Worm (Caenorhabditis elegans) whole organism, L4 larva: Measurements from ENCODE around the gene kin-9.

Source experiments
- F10B5.3 ChIP-seq: sonication (generic microtip); optimal IDR thresholded peaks from 2 replicates; lab custom pipeline; 2016; ENCODE audit warnings: mild to moderate bottlenecking, missing genetic modification characterization, missing compliant biosample characterization
- F44E2.7 ChIP-seq: fragments of 200-800 bp; sonication (Bioruptor generic); IDR thresholded peaks from 2 replicates; pipeline ENCODE4 v2.1.2; 2022; ENCODE audit warnings: missing genetic modification characterization, missing compliant biosample characterization
- T26A8.4 ChIP-seq: fragments of 200-800 bp; sonication (Bioruptor generic); IDR thresholded peaks from 2 replicates; pipeline ENCODE4 v1.3.6; 2022; ENCODE audit warnings: missing genetic modification characterization, missing compliant biosample characterization
- Y105C5A.15 ChIP-seq: fragments of 200-800 bp; sonication (Bioruptor generic); IDR thresholded peaks from 2 replicates; pipeline ENCODE4 v1.3.6; 2022; ENCODE audit warnings: missing genetic modification characterization, missing compliant biosample characterization
- Y48G9A.11 ChIP-seq: fragments of 200-800 bp; sonication (Bioruptor generic); IDR thresholded peaks from 2 replicates; pipeline ENCODE4 v1.3.6; 2022; ENCODE audit warnings: missing genetic modification reagents, missing genetic modification characterization, missing compliant biosample characterization
- Y75B8A.6 ChIP-seq: fragments of 200-800 bp; sonication (Bioruptor generic); IDR thresholded peaks from 2 replicates; pipeline ENCODE4 v1.3.6; 2022; ENCODE audit warnings: missing genetic modification reagents, missing genetic modification characterization, missing compliant biosample characterization
- aha-1 ChIP-seq: fragments of 150-350 bp; peaks from one replicate; lab custom pipeline; 2014; ENCODE audit warnings: missing biosample characterization, missing genetic modification characterization
- aly-2 ChIP-seq: sonication (generic microtip); optimal IDR thresholded peaks from 2 replicates; lab custom pipeline; 2018; ENCODE audit warnings: missing biosample characterization, missing genetic modification characterization
- attf-4 ChIP-seq: sonication (generic microtip); optimal IDR thresholded peaks from 3 replicates; lab custom pipeline; 2017; ENCODE audit warnings: missing biosample characterization, missing genetic modification characterization
- ceh-20 ChIP-seq: fragments of 200-800 bp; sonication (Bioruptor generic); IDR thresholded peaks from 2 replicates; pipeline ENCODE4 v1.3.6; 2022; ENCODE audit warnings: missing genetic modification reagents, missing genetic modification characterization, missing compliant biosample characterization
- ceh-28 ChIP-seq: fragments of 150-350 bp; optimal IDR thresholded peaks from 2 replicates; lab custom pipeline; 2014; ENCODE audit warnings: missing biosample characterization, missing genetic modification reagents, missing genetic modification characterization
- ceh-62 ChIP-seq: sonication (generic microtip); optimal IDR thresholded peaks from 2 replicates; lab custom pipeline; 2017; ENCODE audit warnings: missing biosample characterization, missing genetic modification characterization
- ctbp-1 ChIP-seq: fragments of 200-800 bp; sonication (Bioruptor generic); IDR thresholded peaks from 2 replicates; pipeline ENCODE4 v1.3.6; 2022; ENCODE audit warnings: missing genetic modification reagents, missing genetic modification characterization, missing compliant biosample characterization
- daf-12 ChIP-seq: fragments of 150-350 bp; optimal IDR thresholded peaks from 2 replicates; lab custom pipeline; 2014; ENCODE audit warnings: missing biosample characterization, missing genetic modification reagents, missing genetic modification characterization
- daf-19 ChIP-seq: fragments of 200-800 bp; sonication (Bioruptor generic); conservative IDR thresholded peaks from 2 replicates; pipeline ENCODE4 v1.3.6; 2022; ENCODE audit warnings: missing genetic modification characterization, missing compliant biosample characterization
- daf-8 ChIP-seq: fragments of 200-800 bp; sonication (Bioruptor generic); IDR thresholded peaks from 2 replicates; pipeline ENCODE4 v1.3.6; 2022; ENCODE audit warnings: missing genetic modification characterization, missing compliant biosample characterization
- dmd-6 ChIP-seq: fragments of 200-800 bp; sonication (Bioruptor generic); IDR thresholded peaks from 2 replicates; pipeline ENCODE4 v1.3.6; 2022; ENCODE audit warnings: missing genetic modification reagents, missing genetic modification characterization, missing compliant biosample characterization
- dmd-9 ChIP-seq: fragments of 200-800 bp; sonication (Bioruptor generic); IDR thresholded peaks from 2 replicates; pipeline ENCODE4 v1.3.6; 2022; ENCODE audit warnings: missing genetic modification reagents, missing genetic modification characterization, missing compliant biosample characterization
- duxl-1 ChIP-seq: sonication (generic microtip); optimal IDR thresholded peaks from 2 replicates; lab custom pipeline; 2016; ENCODE audit warnings: mild to moderate bottlenecking, missing genetic modification characterization, moderate library complexity, missing compliant biosample characterization; ENCODE audit not compliant: poor library complexity
- dve-1 ChIP-seq: sonication (generic microtip); optimal IDR thresholded peaks from 2 replicates; lab custom pipeline; 2017; ENCODE audit warnings: antibody characterized with exemption, mild to moderate bottlenecking, missing genetic modification characterization, missing compliant biosample characterization; ENCODE audit not compliant: insufficient read depth
- fkh-10 ChIP-seq: fragments of 150-350 bp; optimal IDR thresholded peaks from 2 replicates; lab custom pipeline; 2014; ENCODE audit warnings: missing biosample characterization, missing genetic modification reagents, missing genetic modification characterization
- hif-1 ChIP-seq, 2 experiments: sonication (generic microtip); optimal IDR thresholded peaks; 2 replicates each; lab custom pipeline; 2016 to 2017; ENCODE audit warnings: missing compliant biosample characterization in 2 of 2, missing genetic modification characterization in 2 of 2, missing genetic modification reagents in 2 of 2, missing genotype in 2 of 2, mild to moderate bottlenecking in 1 of 2
- hlh-30 ChIP-seq: sonication (generic microtip); optimal IDR thresholded peaks from 2 replicates; lab custom pipeline; 2017; ENCODE audit warnings: antibody characterized with exemption, mild to moderate bottlenecking, missing genetic modification characterization, missing compliant biosample characterization; ENCODE audit not compliant: insufficient read depth
- jun-1 ChIP-seq: fragments of 150-350 bp; optimal IDR thresholded peaks from 2 replicates; lab custom pipeline; 2014; ENCODE audit warnings: missing biosample characterization, missing genetic modification reagents, missing genetic modification characterization
- lin-1 ChIP-seq: fragments of 200-800 bp; sonication (Bioruptor generic); IDR thresholded peaks from 2 replicates; pipeline ENCODE4 v1.3.6; 2022; ENCODE audit warnings: missing genetic modification reagents, missing genetic modification characterization, missing compliant biosample characterization
- lin-15B ChIP-seq: fragments of 150-350 bp; sonication (generic microtip); optimal IDR thresholded peaks from 3 replicates; lab custom pipeline; 2014; ENCODE audit warnings: missing biosample characterization, missing genetic modification characterization
- lin-38 ChIP-seq: fragments of 200-800 bp; sonication (Bioruptor generic); IDR thresholded peaks from 2 replicates; pipeline ENCODE4 v1.3.6; 2022; ENCODE audit warnings: missing genetic modification reagents, missing genetic modification characterization, missing compliant biosample characterization
- lir-3 ChIP-seq: sonication (generic microtip); optimal IDR thresholded peaks from 2 replicates; lab custom pipeline; 2016; ENCODE audit warnings: mild to moderate bottlenecking, missing genetic modification characterization, missing compliant biosample characterization
- lsy-2 ChIP-seq, 2 experiments: fragments of 150-350 bp in 1 of 2; sonication (generic microtip) in 1 of 2; optimal IDR thresholded peaks; 2 replicates each; lab custom pipeline; 2014 to 2017; ENCODE audit warnings: missing biosample characterization in 2 of 2, missing genetic modification characterization in 2 of 2
- mdt-29 ChIP-seq: fragments of 200-800 bp; sonication (Bioruptor generic); IDR thresholded peaks from 2 replicates; pipeline ENCODE4 v1.3.6; 2022; ENCODE audit warnings: missing genetic modification reagents, missing genetic modification characterization, missing compliant biosample characterization
- mep-1 ChIP-seq: fragments of 150-350 bp; sonication (generic microtip); optimal IDR thresholded peaks from 3 replicates; lab custom pipeline; 2014; ENCODE audit warnings: missing biosample characterization, missing genetic modification characterization
- mxl-3 ChIP-seq: fragments of 200-800 bp; sonication (Bioruptor generic); optimal IDR thresholded peaks from 2 replicates; lab custom pipeline; 2018; ENCODE audit warnings: mild to moderate bottlenecking, missing genetic modification characterization, missing compliant biosample characterization
- nhr-102 ChIP-seq: sonication (generic microtip); optimal IDR thresholded peaks from 2 replicates; lab custom pipeline; 2016; ENCODE audit warnings: mild to moderate bottlenecking, missing genetic modification characterization, moderate library complexity, missing compliant biosample characterization
- nhr-48 ChIP-seq: sonication (generic microtip); optimal IDR thresholded peaks from 2 replicates; lab custom pipeline; 2016; ENCODE audit warnings: mild to moderate bottlenecking, missing genetic modification characterization, missing compliant biosample characterization
- nhr-6 ChIP-seq: fragments of 150-350 bp; optimal IDR thresholded peaks from 2 replicates; lab custom pipeline; 2014; ENCODE audit warnings: missing biosample characterization, missing genetic modification characterization
- nhr-76 ChIP-seq: fragments of 150-350 bp; optimal IDR thresholded peaks from 2 replicates; lab custom pipeline; 2014; ENCODE audit warnings: missing biosample characterization, missing genetic modification characterization
- nhr-77 ChIP-seq: fragments of 150-350 bp; optimal IDR thresholded peaks from 2 replicates; lab custom pipeline; 2014; ENCODE audit warnings: missing biosample characterization, missing genetic modification characterization
- pha-4 ChIP-seq, 2 experiments: fragments of 150-350 bp in 1 of 2; fragments of 200-800 bp in 1 of 2; sonication (Bioruptor generic) in 1 of 2; IDR thresholded peaks in 1 of 2; optimal IDR thresholded peaks in 1 of 2; 2 replicates each; pipeline versions ENCODE4 v1.3.6 to Lab custom; 2014 to 2022; ENCODE audit warnings: missing genetic modification characterization in 2 of 2, missing genetic modification reagents in 2 of 2, missing biosample characterization in 1 of 2, missing compliant biosample characterization in 1 of 2
- php-3 ChIP-seq: fragments of 200-800 bp; sonication (Bioruptor generic); IDR thresholded peaks from 2 replicates; pipeline ENCODE4 v1.3.6; 2022; ENCODE audit warnings: missing genetic modification reagents, missing genetic modification characterization, missing compliant biosample characterization
- rbr-2 ChIP-seq: sonication (generic microtip); optimal IDR thresholded peaks from 2 replicates; lab custom pipeline; 2016; ENCODE audit warnings: missing genotype, missing genetic modification characterization, missing compliant biosample characterization
- saeg-2 ChIP-seq: fragments of 200-800 bp; sonication (Bioruptor generic); IDR thresholded peaks from 2 replicates; pipeline ENCODE4 v1.3.6; 2022; ENCODE audit warnings: missing genetic modification reagents, missing genetic modification characterization, missing compliant biosample characterization
- sdz-12 ChIP-seq: fragments of 200-800 bp; sonication (Bioruptor generic); optimal IDR thresholded peaks from 2 replicates; lab custom pipeline; 2018; ENCODE audit warnings: mild to moderate bottlenecking, missing genetic modification characterization, missing compliant biosample characterization
- set-16 ChIP-seq: fragments of 200-800 bp; sonication (Bioruptor generic); IDR thresholded peaks from 2 replicates; pipeline ENCODE4 v1.3.6; 2022; ENCODE audit warnings: missing genetic modification reagents, missing genetic modification characterization, missing compliant biosample characterization
- snpc-4 ChIP-seq: fragments of 150-350 bp; optimal IDR thresholded peaks from 2 replicates; lab custom pipeline; 2014; ENCODE audit warnings: missing biosample characterization, missing genetic modification characterization
- tag-97 ChIP-seq: fragments of 200-800 bp; sonication (Bioruptor generic); IDR thresholded peaks from 2 replicates; pipeline ENCODE4 v1.3.6; 2022; ENCODE audit warnings: missing genetic modification characterization, missing compliant biosample characterization
- unc-130 ChIP-seq: sonication (generic microtip); optimal IDR thresholded peaks from 2 replicates; lab custom pipeline; 2016; ENCODE audit warnings: missing genetic modification reagents, missing genetic modification characterization, missing compliant biosample characterization
- vab-7 ChIP-seq: fragments of 200-800 bp; sonication (Bioruptor generic); IDR thresholded peaks from 2 replicates; pipeline ENCODE4 v1.3.6; 2022; ENCODE audit warnings: missing genetic modification reagents, missing genetic modification characterization, missing compliant biosample characterization
- zfp-2 ChIP-seq: sonication (generic microtip); optimal IDR thresholded peaks from 2 replicates; lab custom pipeline; 2016; ENCODE audit warnings: mild to moderate bottlenecking, missing genetic modification characterization, missing compliant biosample characterization
- zfp-3 ChIP-seq: fragments of 200-800 bp; sonication (Bioruptor generic); conservative IDR thresholded peaks from 2 replicates; pipeline ENCODE4 v1.3.6; 2022; ENCODE audit warnings: missing genetic modification reagents, missing genetic modification characterization, missing compliant biosample characterization
- zip-11 ChIP-seq: fragments of 200-800 bp; sonication (Bioruptor generic); IDR thresholded peaks from 2 replicates; pipeline ENCODE4 v1.3.6; 2022; ENCODE audit warnings: missing genetic modification characterization, missing compliant biosample characterization
- zip-2 ChIP-seq: fragments of 150-350 bp; optimal IDR thresholded peaks from 2 replicates; lab custom pipeline; 2014; ENCODE audit warnings: missing biosample characterization, missing genetic modification characterization
- ztf-7 ChIP-seq: fragments of 150-350 bp; optimal IDR thresholded peaks from 2 replicates; lab custom pipeline; 2014; ENCODE audit warnings: missing biosample characterization, missing genetic modification characterization

The kin-9 gene

ce11 chrX:8422020-8422419, 10.4 kb upstream of the kin-9 start, which contains the start of gene tag-123 (continued):
- TF ChIP-seq nhr-102 (tag; lab: Kevin White, UChicago) (peak; percentile 2), Y48G9A.11 (no peak), set-16 (GFP tag; lab: Robert Waterston, UW) (no peak), daf-12 (tag; lab: Kevin White, UChicago) (no peak), ceh-20 (GFP tag; lab: Robert Waterston, UW) (no peak), Y105C5A.15 (GFP tag; lab: Robert Waterston, UW) (no peak), zip-11 (GFP tag; lab: Robert Waterston, UW) (no peak), lin-1 (GFP tag; lab: Robert Waterston, UW) (no peak), daf-8 (GFP tag; lab: Robert Waterston, UW) (no peak), zip-2 (no peak), nhr-48 (tag; lab: Kevin White, UChicago) (no peak), php-3 (GFP tag; lab: Robert Waterston, UW) (no peak), T26A8.4 (GFP tag; lab: Robert Waterston, UW) (0 out of 2 replicates have a peak, but pooled peaks have one; percentile 19), hif-1 (tag; optimal IDR thresholded peaks at IDR 0.05; lab: Kevin White, UChicago) (peak in 1 of 2 experiments; percentile 47), snpc-4 (tag; lab: Kevin White, UChicago) (no peak), dmd-9 (no peak), aha-1 (peak; percentile 98), daf-19 (GFP tag; lab: Robert Waterston, UW) (no peak), dmd-6 (GFP tag; lab: Robert Waterston, UW) (no peak), lin-15B (tag; lab: Kevin White, UChicago) (no peak), tag-97 (GFP tag; lab: Robert Waterston, UW) (no peak), nhr-6 (tag; lab: Kevin White, UChicago) (peak; percentile 71), mep-1 (tag; lab: Kevin White, UChicago) (peak; percentile 74), nhr-77 (tag; lab: Kevin White, UChicago) (peak; percentile 9), zfp-2 (tag; lab: Kevin White, UChicago) (no peak), ctbp-1 (GFP tag; lab: Robert Waterston, UW) (no peak), F10B5.3 (tag; lab: Kevin White, UChicago) (peak; percentile 37), mdt-29 (GFP tag; lab: Robert Waterston, UW) (no peak), ztf-7 (tag; lab: Kevin White, UChicago) (no peak), zfp-3 (GFP tag; lab: Robert Waterston, UW) (no peak), pha-4 (GFP tag; IDR thresholded peaks at IDR 0.05; lab: Robert Waterston, UW) (0 out of 2 replicates have a peak, but pooled peaks have one; percentile 9), pha-4 (tag; optimal IDR thresholded peaks at IDR 0.05; lab: Kevin White, UChicago) (peak; percentile 68), vab-7 (GFP tag; lab: Robert Waterston, UW) (no peak), mxl-3 (GFP tag; lab: Kevin White, UChicago) (no peak), duxl-1 (tag; lab: Kevin White, UChicago) (no peak), F44E2.7 (GFP tag; lab: Robert Waterston, UW) (no peak), fkh-10 (GFP tag; lab: Kevin White, UChicago) (peak; percentile 46), saeg-2 (GFP tag; lab: Robert Waterston, UW) (no peak), lsy-2 (tag; optimal IDR thresholded peaks at IDR 0.05; lab: Kevin White, UChicago) (peak in 1 of 2 experiments; percentile 73), nhr-76 (tag; lab: Kevin White, UChicago) (no peak), aly-2 (tag; lab: Kevin White, UChicago) (no peak), attf-4 (no peak), hlh-30 (peak; percentile 56), rbr-2 (tag; lab: Kevin White, UChicago) (peak; percentile 40), ceh-62 (tag; lab: Kevin White, UChicago) (no peak), Y75B8A.6 (GFP tag; lab: Robert Waterston, UW) (no peak), lin-38 (GFP tag; lab: Robert Waterston, UW) (no peak), jun-1 (tag; lab: Kevin White, UChicago) (no peak), sdz-12 (GFP tag; lab: Kevin White, UChicago) (no peak), lir-3 (tag; lab: Kevin White, UChicago) (no peak), dve-1 (tag; lab: Kevin White, UChicago) (peak; percentile 69), unc-130 (no peak), ceh-28 (tag; lab: Kevin White, UChicago) (no peak)
